Fruit fly (Drosophila melanogaster): ENCODE measurements around the gene pins.
A peak's percentile ranks its signal among the peaks of the same experiment; 100 is the strongest.

The pins gene

DNA sequence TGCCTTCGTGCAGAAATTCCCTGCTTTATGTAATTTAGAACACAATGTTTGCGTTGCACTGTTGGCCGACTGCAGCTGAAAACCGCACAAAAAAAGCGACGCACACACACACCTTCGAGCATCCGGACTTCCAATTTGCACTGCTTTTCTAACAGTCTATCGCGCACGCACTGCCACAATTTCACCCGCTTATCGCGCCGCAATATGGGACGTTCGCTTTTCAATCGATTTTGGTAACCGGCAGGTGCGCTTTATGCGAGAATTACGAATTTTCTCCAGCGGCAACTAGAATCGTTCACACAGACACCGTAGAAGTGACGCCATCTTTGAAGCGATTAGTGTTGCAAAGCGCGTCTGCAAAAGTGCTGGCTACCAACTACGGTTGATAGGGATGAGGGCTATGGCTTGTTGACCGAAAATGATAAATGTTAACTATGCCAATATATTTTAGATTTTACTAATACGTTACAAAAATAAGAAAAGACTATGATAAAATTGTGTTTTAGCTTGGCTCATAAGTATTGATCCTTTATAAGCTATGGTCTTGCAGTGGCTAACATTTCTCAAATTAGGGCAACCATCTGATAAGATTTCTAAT lies 651 bp upstream of the pins start, which contains the start of gene wdb (continued):
- peak; percentile 60 for TF ChIP-seq CoRest (tag; optimal IDR thresholded peaks at IDR 0.05)
- peak; percentile 4 for TF ChIP-seq en (GFP tag; optimal IDR thresholded peaks at IDR 0.05)
- TF ChIP-seq H15 (GFP tag; IDR thresholded peaks at IDR 0.05), result no peak
- TF ChIP-seq CG13624 (GFP tag; optimal IDR thresholded peaks at IDR 0.05), result peak; percentile 51
- no peak for TF ChIP-seq corto (GFP tag; optimal IDR thresholded peaks at IDR 0.05)
- no peak for TF ChIP-seq CG31388 (GFP tag; optimal IDR thresholded peaks at IDR 0.05)
- peak; percentile 26 for TF ChIP-seq CG33213 (GFP tag; optimal IDR thresholded peaks at IDR 0.05)
- TF ChIP-seq CG16813 (GFP tag; IDR thresholded peaks at IDR 0.05; ENCODE audit: partially characterized antibody), result no peak
- peak; percentile 23 for TF ChIP-seq nmo (GFP tag; optimal IDR thresholded peaks at IDR 0.05)
- TF ChIP-seq CG18599 (GFP tag; optimal IDR thresholded peaks at IDR 0.05), result peak; percentile 10
- TF ChIP-seq CG2120 (GFP tag; optimal IDR thresholded peaks at IDR 0.05), result peak; percentile 78
- no peak for TF ChIP-seq mld (GFP tag; IDR thresholded peaks at IDR 0.05; ENCODE audit: partially characterized antibody)
- peak; percentile 93 for TF ChIP-seq MESR4 (GFP tag; optimal IDR thresholded peaks at IDR 0.05)
- no peak for TF ChIP-seq btn (GFP tag; optimal IDR thresholded peaks at IDR 0.05)
- peak; percentile 41 for TF ChIP-seq chn (GFP tag; optimal IDR thresholded peaks at IDR 0.05)
- TF ChIP-seq pum (GFP tag; optimal IDR thresholded peaks at IDR 0.05), result peak; percentile 28
- TF ChIP-seq Asciz (GFP tag; optimal IDR thresholded peaks at IDR 0.05), result no peak
- TF ChIP-seq Spps (tag; optimal IDR thresholded peaks at IDR 0.05), result no peak
- no peak for TF ChIP-seq nerfin-1 (tag; optimal IDR thresholded peaks at IDR 0.05)
- TF ChIP-seq CG6175 (GFP tag; IDR thresholded peaks at IDR 0.05), result no peak
- TF ChIP-seq CG15011 (GFP tag; optimal IDR thresholded peaks at IDR 0.05), result no peak
- TF ChIP-seq Dek (tag; optimal IDR thresholded peaks at IDR 0.05), result peak; percentile 41
- no peak for TF ChIP-seq CG2678 (tag; optimal IDR thresholded peaks at IDR 0.05)
- peak; percentile 53 for TF ChIP-seq YL-1 (GFP tag; optimal IDR thresholded peaks at IDR 0.05)
- TF ChIP-seq sc (optimal IDR thresholded peaks at IDR 0.05), result no peak
- TF ChIP-seq sc (GFP tag; optimal IDR thresholded peaks at IDR 0.05), result no peak
- TF ChIP-seq dmrt11E (tag; optimal IDR thresholded peaks at IDR 0.05), result no peak
- TF ChIP-seq CG11456 (GFP tag; IDR thresholded peaks at IDR 0.05), result no peak
- TF ChIP-seq Doc3 (GFP tag; IDR thresholded peaks at IDR 0.05; ENCODE audit: partially characterized antibody), result no peak
- peak; percentile 10 for TF ChIP-seq lbe (GFP tag; optimal IDR thresholded peaks at IDR 0.05)
- TF ChIP-seq ems (GFP tag; optimal IDR thresholded peaks at IDR 0.05), result peak; percentile 57
- no peak for TF ChIP-seq Sry-δ (GFP tag; optimal IDR thresholded peaks at IDR 0.05)
- no peak for TF ChIP-seq CG14965 (GFP tag; optimal IDR thresholded peaks at IDR 0.05; ENCODE audit: borderline replicate concordance)
- peak; percentile 60 for TF ChIP-seq CG9817 (tag; optimal IDR thresholded peaks at IDR 0.05)
- TF ChIP-seq HHEX (GFP tag; optimal IDR thresholded peaks at IDR 0.05), result peak; percentile 42
- TF ChIP-seq cwo (GFP tag; optimal IDR thresholded peaks at IDR 0.05), result no peak
- peak; percentile 28 for TF ChIP-seq CG4820 (GFP tag; optimal IDR thresholded peaks at IDR 0.05)
- TF ChIP-seq chif (GFP tag; optimal IDR thresholded peaks at IDR 0.05), result peak; percentile 9 to 23
- peak; percentile 76 for TF ChIP-seq CG17802 (tag; optimal IDR thresholded peaks at IDR 0.05)
- TF ChIP-seq NK7.1 (GFP tag; optimal IDR thresholded peaks at IDR 0.05), result peak; percentile 10
- TF ChIP-seq CG34422 (GFP tag; IDR thresholded peaks at IDR 0.05), result no peak
- no peak for TF ChIP-seq eve (GFP tag; optimal IDR thresholded peaks at IDR 0.05)
- TF ChIP-seq sens (GFP tag), result peak; percentile 81
- no peak for TF ChIP-seq jigr1 (GFP tag; IDR thresholded peaks at IDR 0.05)
- no peak for TF ChIP-seq tna (GFP tag; IDR thresholded peaks at IDR 0.05; ENCODE audit: partially characterized antibody)
- TF ChIP-seq CG7372 (GFP tag; IDR thresholded peaks at IDR 0.05), result no peak
- no peak for TF ChIP-seq CG42726 (GFP tag; IDR thresholded peaks at IDR 0.05; ENCODE audit: partially characterized antibody)
- TF ChIP-seq phol (tag; optimal IDR thresholded peaks at IDR 0.05), result peak; percentile 100
- TF ChIP-seq CG1602 (GFP tag; optimal IDR thresholded peaks at IDR 0.05), result peak; percentile 5
- peak; percentile 61; the same call in 2 of the 3 replicates for TF ChIP-seq CG7357 (GFP tag; IDR thresholded peaks at IDR 0.05)

All from whole organism, embryonic.